Worm (Caenorhabditis elegans) whole organism, L4 larva: ENCODE results near the gene C04E6.8.

Experiments used
- ama-1 ChIP-seq: fragments of 150-350 bp; optimal IDR thresholded peaks from 2 replicates; lab custom pipeline; 2014; ENCODE audit warnings: inconsistent platforms, mixed read lengths
- attf-4 ChIP-seq: sonication (generic microtip); optimal IDR thresholded peaks from 3 replicates; lab custom pipeline; 2017; ENCODE audit warnings: missing biosample characterization, missing genetic modification characterization
- ceh-82 ChIP-seq: sonication (generic microtip); optimal IDR thresholded peaks from 2 replicates; lab custom pipeline; 2017; ENCODE audit warnings: missing biosample characterization, missing genetic modification characterization
- dpl-1 ChIP-seq: fragments of 150-350 bp; optimal IDR thresholded peaks from 2 replicates; lab custom pipeline; 2014; ENCODE audit warnings: missing biosample characterization, missing genetic modification reagents, missing genetic modification characterization
- lir-3 ChIP-seq: sonication (generic microtip); optimal IDR thresholded peaks from 2 replicates; lab custom pipeline; 2016; ENCODE audit warnings: mild to moderate bottlenecking, missing genetic modification characterization, missing compliant biosample characterization
- nhr-28 ChIP-seq: fragments of 150-350 bp; optimal IDR thresholded peaks from 2 replicates; lab custom pipeline; 2014; ENCODE audit warnings: missing biosample characterization, missing genetic modification characterization
- pqm-1 ChIP-seq: sonication (generic microtip); optimal IDR thresholded peaks from 2 replicates; lab custom pipeline; 2017; ENCODE audit warnings: missing biosample characterization, missing genetic modification characterization
- snpc-4 ChIP-seq: fragments of 150-350 bp; optimal IDR thresholded peaks from 2 replicates; lab custom pipeline; 2014; ENCODE audit warnings: missing biosample characterization, missing genetic modification characterization

ce11 chrV:5876966-5877365 is 6.7 kb downstream of the C04E6.8 start:
- TF ChIP-seq nhr-28 (tag; lab: Kevin White, UChicago) (no peak), attf-4 (tag; lab: Kevin White, UChicago) (no peak), ama-1 (lab: Kevin White, UChicago) (no peak), pqm-1 (no peak), ceh-82 (tag; lab: Kevin White, UChicago) (no peak), snpc-4 (tag; lab: Kevin White, UChicago) (no peak), dpl-1 (no peak), lir-3 (tag; lab: Kevin White, UChicago) (no peak)
